Worm (Caenorhabditis elegans) whole organism, L3 larva: ENCODE data around the gene R03D7.8.

ENCODE experiments used
- R02D3.7 ChIP-seq: fragments of 150-350 bp; optimal IDR thresholded peaks from 2 replicates; lab custom pipeline; 2014; ENCODE audit warnings: missing biosample characterization, missing genetic modification characterization
- aly-2 ChIP-seq: fragments of 150-350 bp; optimal IDR thresholded peaks from 2 replicates; lab custom pipeline; 2014; ENCODE audit warnings: missing biosample characterization, missing genetic modification characterization
- ama-1 ChIP-seq: fragments of 150-350 bp; optimal IDR thresholded peaks from 2 replicates; lab custom pipeline; 2018
- ceh-82 ChIP-seq: fragments of 150-350 bp; optimal IDR thresholded peaks from 2 replicates; lab custom pipeline; 2014; ENCODE audit warnings: missing biosample characterization, missing genetic modification characterization
- egl-27 ChIP-seq: sonication (generic microtip); optimal IDR thresholded peaks from 4 replicates; lab custom pipeline; 2017; ENCODE audit warnings: missing biosample characterization, missing genetic modification reagents, missing genetic modification characterization
- elt-1 ChIP-seq: fragments of 150-350 bp; optimal IDR thresholded peaks from 2 replicates; lab custom pipeline; 2014; ENCODE audit warnings: missing biosample characterization, missing genetic modification characterization
- elt-2 ChIP-seq: sonication (generic microtip); optimal IDR thresholded peaks from 2 replicates; lab custom pipeline; 2016; ENCODE audit warnings: missing genetic modification reagents, mild to moderate bottlenecking, missing genetic modification characterization, missing compliant biosample characterization
- elt-3 ChIP-seq, 3 experiments: fragments of 150-350 bp in 1 of 3; sonication (generic microtip) in 2 of 3; optimal IDR thresholded peaks; 2 replicates in 2 of 3; 4 replicates in 1 of 3; lab custom pipeline; 2014 to 2017; ENCODE audit warnings: missing biosample characterization in 3 of 3, missing genetic modification characterization in 3 of 3
- eor-1 ChIP-seq, 2 experiments: fragments of 150-350 bp; optimal IDR thresholded peaks; 2 replicates each; lab custom pipeline; 2014 to 2018; ENCODE audit warnings: missing biosample characterization in 2 of 2, missing genetic modification characterization in 2 of 2
- fkh-10 ChIP-seq: sonication (generic microtip); optimal IDR thresholded peaks from 2 replicates; lab custom pipeline; 2017; ENCODE audit warnings: missing biosample characterization, missing genetic modification reagents, missing genetic modification characterization
- fkh-2 ChIP-seq: fragments of 150-350 bp; optimal IDR thresholded peaks from 2 replicates; lab custom pipeline; 2014; ENCODE audit warnings: missing biosample characterization, missing genetic modification reagents, missing genetic modification characterization
- fos-1 ChIP-seq: fragments of 150-350 bp; optimal IDR thresholded peaks from 2 replicates; lab custom pipeline; 2014; ENCODE audit warnings: missing biosample characterization, missing genetic modification characterization
- hmg-11 ChIP-seq: sonication (generic microtip); optimal IDR thresholded peaks from 2 replicates; lab custom pipeline; 2016; ENCODE audit warnings: missing genetic modification characterization, missing compliant biosample characterization
- lin-39 ChIP-seq: fragments of 150-350 bp; optimal IDR thresholded peaks from 2 replicates; lab custom pipeline; 2018; ENCODE audit warnings: missing biosample characterization, missing genetic modification reagents, missing genetic modification characterization
- mdl-1 ChIP-seq: fragments of 150-350 bp; optimal IDR thresholded peaks from 2 replicates; lab custom pipeline; 2014; ENCODE audit warnings: missing biosample characterization, missing genetic modification characterization
- nfya-1 ChIP-seq: sonication (generic microtip); optimal IDR thresholded peaks from 2 replicates; lab custom pipeline; 2017; ENCODE audit warnings: missing genetic modification characterization, mild to moderate bottlenecking, missing compliant biosample characterization, antibody characterized with exemption, moderate library complexity; ENCODE audit not compliant: insufficient read depth
- nhr-11 ChIP-seq: fragments of 150-350 bp; optimal IDR thresholded peaks from 2 replicates; lab custom pipeline; 2014; ENCODE audit warnings: missing biosample characterization, missing genetic modification characterization
- nhr-12 ChIP-seq: fragments of 150-350 bp; optimal IDR thresholded peaks from 2 replicates; lab custom pipeline; 2014; ENCODE audit warnings: missing biosample characterization, missing genetic modification characterization
- nhr-23 ChIP-seq: fragments of 150-350 bp; optimal IDR thresholded peaks from 2 replicates; lab custom pipeline; 2014; ENCODE audit warnings: missing biosample characterization, missing genetic modification reagents, missing genetic modification characterization
- nhr-237 ChIP-seq: fragments of 150-350 bp; optimal IDR thresholded peaks from 2 replicates; lab custom pipeline; 2014; ENCODE audit warnings: missing biosample characterization, missing genetic modification characterization
- nhr-25 ChIP-seq: sonication (generic microtip); optimal IDR thresholded peaks from 2 replicates; lab custom pipeline; 2017; ENCODE audit warnings: missing biosample characterization, missing genetic modification characterization
- nhr-28 ChIP-seq: fragments of 150-350 bp; optimal IDR thresholded peaks from 2 replicates; lab custom pipeline; 2014; ENCODE audit warnings: missing biosample characterization, missing genetic modification characterization
- nhr-43 ChIP-seq: sonication (generic microtip); optimal IDR thresholded peaks from 2 replicates; lab custom pipeline; 2016; ENCODE audit warnings: mild to moderate bottlenecking, missing genetic modification characterization, missing compliant biosample characterization; ENCODE audit not compliant: poor library complexity, severe bottlenecking
- nhr-76 ChIP-seq: fragments of 150-350 bp; sonication (generic microtip); optimal IDR thresholded peaks from 5 replicates; lab custom pipeline; 2014; ENCODE audit warnings: missing biosample characterization, missing genetic modification characterization
- pha-4 ChIP-seq: fragments of 150-350 bp; optimal IDR thresholded peaks from 2 replicates; lab custom pipeline; 2014; ENCODE audit warnings: missing biosample characterization, missing genetic modification reagents, missing genetic modification characterization
- sea-2 ChIP-seq: fragments of 150-350 bp; sonication (generic microtip); optimal IDR thresholded peaks from 4 replicates; lab custom pipeline; 2014; ENCODE audit warnings: missing biosample characterization, missing genetic modification reagents, missing genetic modification characterization
- skn-1 ChIP-seq: fragments of 150-350 bp; optimal IDR thresholded peaks from 2 replicates; lab custom pipeline; 2014; ENCODE audit warnings: missing biosample characterization, missing genetic modification characterization
- snpc-4 ChIP-seq: fragments of 150-350 bp; optimal IDR thresholded peaks from 2 replicates; lab custom pipeline; 2014; ENCODE audit warnings: missing biosample characterization, missing genetic modification characterization
- tbx-2 ChIP-seq: sonication (generic microtip); optimal IDR thresholded peaks from 2 replicates; lab custom pipeline; 2016; ENCODE audit warnings: mild to moderate bottlenecking, missing genetic modification characterization, missing compliant biosample characterization
- unc-62 ChIP-seq: fragments of 150-350 bp; sonication (generic microtip); optimal IDR thresholded peaks from 4 replicates; lab custom pipeline; 2014; ENCODE audit warnings: missing biosample characterization, missing genetic modification reagents, missing genetic modification characterization
- ztf-11 ChIP-seq: fragments of 150-350 bp; optimal IDR thresholded peaks from 2 replicates; lab custom pipeline; 2014; ENCODE audit warnings: missing biosample characterization, missing genetic modification characterization

R03D7.8 gene

DNA sequence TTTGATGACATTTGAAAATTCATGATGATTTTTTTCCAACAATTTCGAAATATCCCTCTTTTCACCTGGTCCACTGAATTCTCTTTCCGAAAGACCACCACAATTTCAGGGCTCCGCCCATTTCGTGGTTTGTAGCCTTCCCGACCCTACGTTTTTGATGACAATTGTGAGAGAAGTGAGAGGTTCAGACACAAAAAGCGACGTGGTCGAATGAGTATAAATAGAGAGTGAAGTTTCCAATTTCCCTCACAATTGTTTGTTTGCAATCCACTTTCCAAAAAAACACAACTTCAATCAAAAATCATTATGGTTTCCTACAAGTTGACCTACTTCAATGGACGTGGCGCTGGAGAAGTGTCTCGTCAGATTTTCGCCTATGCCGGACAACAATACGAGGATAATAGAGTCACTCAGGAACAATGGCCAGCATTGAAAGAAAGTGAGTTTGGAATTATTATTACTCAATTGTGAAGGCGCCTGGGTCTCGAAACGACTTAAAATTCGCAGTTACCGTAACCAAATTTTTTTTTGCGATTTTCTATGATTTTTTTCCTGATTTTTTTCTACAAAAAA, 6.5 kb downstream of the R03D7.8 start, which contains the start of gene gst-5 (continued):
- no peak for TF ChIP-seq nhr-28 (tag; lab: Kevin White, UChicago)

DNA sequence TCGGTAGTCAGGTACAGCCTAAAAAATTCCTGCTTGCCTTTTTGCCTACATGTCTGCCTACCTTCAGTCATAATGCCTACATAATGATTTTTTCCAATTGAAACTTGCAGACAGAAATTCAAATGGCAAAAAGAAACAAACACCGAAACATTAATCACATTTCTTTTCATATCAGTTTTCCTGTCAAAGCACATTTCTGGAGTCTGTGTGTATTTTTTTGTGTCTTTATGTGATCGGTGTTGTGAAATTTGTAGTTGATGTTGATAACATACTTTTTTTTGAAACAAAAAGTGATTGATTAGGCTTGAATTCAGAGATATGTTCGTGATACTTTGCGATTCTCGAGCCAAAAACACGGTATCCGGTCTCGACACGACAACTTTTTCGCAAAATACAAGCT, 7.3 kb downstream of the R03D7.8 start:
- TF ChIP-seq elt-2 (tag; lab: Kevin White, UChicago) (peak; percentile 56), nhr-43 (tag; lab: Kevin White, UChicago) (no peak)

DNA sequence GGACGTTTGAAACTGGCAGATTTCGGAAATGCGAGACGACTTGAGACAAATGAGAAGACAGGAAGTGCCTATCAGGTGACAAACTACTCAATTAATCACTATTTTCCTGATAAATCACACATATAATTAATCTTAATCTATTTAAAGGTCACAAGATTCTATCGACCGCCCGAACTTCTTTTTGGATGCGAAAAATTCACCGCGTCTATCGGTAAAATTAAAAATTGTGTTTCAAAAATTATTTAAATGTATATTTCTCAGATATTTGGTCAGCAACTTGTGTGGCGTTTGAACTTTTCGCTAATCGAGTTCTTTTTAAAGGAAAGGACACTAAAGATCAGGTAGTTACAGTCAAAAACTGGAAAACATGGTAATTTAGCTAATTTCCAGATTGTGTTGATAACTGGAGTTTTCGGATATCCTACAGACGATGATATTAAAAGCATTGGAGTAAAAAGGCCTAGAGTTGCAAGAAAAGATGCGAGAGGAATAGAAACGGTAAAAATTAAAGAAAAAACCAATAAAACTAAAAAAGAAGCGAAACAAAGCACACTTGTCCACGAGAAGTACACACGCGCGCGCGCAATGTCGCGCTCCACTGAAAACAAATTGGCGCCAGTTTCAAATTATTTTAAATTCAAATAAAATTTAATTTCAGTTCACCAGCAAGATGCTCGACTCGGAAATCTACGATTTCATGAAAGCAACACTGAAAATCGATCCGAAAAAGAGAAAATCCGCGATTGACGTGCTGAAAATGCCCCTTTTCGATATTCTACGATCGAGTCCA, 8.3 kb downstream of the R03D7.8 start:
- TF ChIP-seq sea-2 (no peak), hmg-11 (tag; lab: Kevin White, UChicago) (no peak), lin-39 (no peak), mdl-1 (tag; lab: Kevin White, UChicago) (no peak), elt-3 (tag; optimal IDR thresholded peaks at IDR 0.05; lab: Kevin White, UChicago) (no peak), nhr-12 (no peak), ztf-11 (tag; lab: Kevin White, UChicago) (no peak), unc-62 (no peak), nhr-76 (tag; lab: Kevin White, UChicago) (no peak), nhr-237 (tag; lab: Kevin White, UChicago) (no peak), nhr-25 (tag; lab: Kevin White, UChicago) (no peak), fkh-10 (GFP tag; lab: Kevin White, UChicago) (no peak), egl-27 (tag; lab: Kevin White, UChicago) (no peak), skn-1 (tag; lab: Kevin White, UChicago) (no peak), eor-1 (tag; optimal IDR thresholded peaks at IDR 0.05; lab: Kevin White, UChicago) (no peak), nhr-28 (tag; lab: Kevin White, UChicago) (no peak), nhr-11 (no peak), aly-2 (tag; lab: Kevin White, UChicago) (no peak), tbx-2 (tag; lab: Kevin White, UChicago) (no peak)

DNA sequence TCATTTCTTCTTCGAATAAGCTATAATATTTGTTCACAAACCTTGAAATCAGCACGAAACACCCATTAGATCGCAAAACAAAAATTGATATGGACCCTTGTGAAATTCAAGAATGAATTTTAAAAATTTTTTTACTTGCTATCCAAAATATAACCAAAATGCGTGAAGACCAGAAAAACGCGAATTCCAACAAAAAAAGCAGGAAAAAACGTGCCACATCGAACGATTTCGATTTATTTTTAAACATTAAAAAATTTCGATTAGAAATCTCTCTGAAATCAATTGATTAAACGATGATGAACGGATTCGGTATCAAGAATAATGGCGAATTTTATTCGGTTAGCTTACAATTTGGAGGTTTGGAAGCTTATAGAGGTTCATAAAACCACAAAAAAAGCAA, 9.4 kb downstream of the R03D7.8 start, which contains the start of the genes tceb-3 and gskl-1:
Gene tceb-3 (minus strand): TSS at position 101 of the 400 bp plus-strand sequence.
Gene gskl-1 (plus strand): TSS at position 243 of the 400 bp plus-strand sequence.
- TF ChIP-seq R02D3.7 (no peak), unc-62 (no peak), elt-3 (tag; optimal IDR thresholded peaks at IDR 0.05; lab: Kevin White, UChicago) (no peak)

DNA sequence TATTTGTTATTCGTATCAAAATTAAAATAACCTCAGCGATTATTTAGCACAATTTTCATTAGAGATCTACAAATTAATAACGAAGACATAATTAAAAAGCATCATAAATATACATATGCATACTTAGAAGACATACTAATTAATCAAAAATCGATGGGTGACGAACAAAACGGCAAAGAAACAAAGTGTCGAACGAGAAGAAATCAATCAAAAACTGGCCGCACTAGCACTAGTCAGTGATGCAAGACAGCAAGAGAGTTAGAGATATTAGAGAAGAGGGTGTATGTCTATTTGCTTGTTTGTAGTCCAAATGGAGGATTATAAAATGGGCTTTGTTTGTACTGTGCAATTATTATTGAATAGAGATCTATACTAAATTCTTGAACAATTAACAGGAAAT, 9.8 kb downstream of the R03D7.8 start:
- TF ChIP-seq R02D3.7 (no peak), ama-1 (lab: Kevin White, UChicago) (no peak), nhr-237 (tag; lab: Kevin White, UChicago) (no peak), nhr-76 (tag; lab: Kevin White, UChicago) (no peak), lin-39 (peak; percentile 65), skn-1 (tag; lab: Kevin White, UChicago) (no peak), hmg-11 (tag; lab: Kevin White, UChicago) (peak; percentile 13), fos-1 (tag; lab: Kevin White, UChicago) (no peak), tbx-2 (tag; lab: Kevin White, UChicago) (no peak), ceh-82 (tag; lab: Kevin White, UChicago) (no peak), snpc-4 (tag; lab: Kevin White, UChicago) (peak; percentile 20), ztf-11 (tag; lab: Kevin White, UChicago) (no peak), elt-3 (tag; optimal IDR thresholded peaks at IDR 0.05; lab: Kevin White, UChicago) (no peak), fkh-2 (no peak), nfya-1 (peak; percentile 59), elt-2 (tag; lab: Kevin White, UChicago) (no peak), nhr-11 (no peak), elt-1 (tag; lab: Kevin White, UChicago) (no peak), eor-1 (tag; optimal IDR thresholded peaks at IDR 0.05; lab: Kevin White, UChicago) (no peak), pha-4 (tag; lab: Kevin White, UChicago) (peak; percentile 28), nhr-23 (tag; lab: Kevin White, UChicago) (peak; percentile 5)
